Worm (Caenorhabditis elegans): ENCODE data around the gene C13G5.2.
A peak's percentile ranks its signal among the peaks of the same experiment; 100 is the strongest.

C13G5.2 gene

DNA sequence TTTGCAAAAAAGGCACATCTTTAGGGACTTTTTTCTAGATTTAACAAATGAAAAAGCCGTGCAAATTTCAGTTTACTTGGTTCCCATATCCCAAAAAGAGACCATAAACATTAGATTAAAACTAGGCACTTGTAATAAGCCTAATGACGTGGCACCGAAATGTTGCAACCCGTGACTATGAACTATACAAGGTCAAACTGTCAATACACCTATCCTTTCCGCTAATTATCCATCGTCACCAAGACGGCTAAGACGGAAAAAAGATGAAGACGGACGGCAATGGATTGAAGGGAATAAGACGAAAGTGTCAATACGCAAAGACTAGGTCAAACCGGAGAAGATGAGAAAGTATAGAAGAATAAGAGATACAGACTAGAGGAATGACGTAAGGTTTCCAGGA lies 19.3 kb downstream of the C13G5.2 start:
- no peak for TF ChIP-seq ceh-28 (tag; optimal IDR thresholded peaks at IDR 0.05)
- peak; percentile 4 for TF ChIP-seq hlh-11 (tag; optimal IDR thresholded peaks at IDR 0.05)
- peak; percentile 1 for TF ChIP-seq aha-1 (tag)
- no peak for TF ChIP-seq hif-1 (tag; optimal IDR thresholded peaks at IDR 0.05)
- TF ChIP-seq unc-62 (GFP tag; optimal IDR thresholded peaks at IDR 0.05 in 1 of 2), result peak in 1 of 2 experiments; percentile 50
- TF ChIP-seq unc-62 (tag; optimal IDR thresholded peaks at IDR 0.05), result no peak
- TF ChIP-seq nhr-25 (tag; optimal IDR thresholded peaks at IDR 0.05; ENCODE audit: borderline replicate concordance, insufficient read depth), result peak; percentile 26
- no peak for TF ChIP-seq nhr-42 (GFP tag; IDR thresholded peaks at IDR 0.05)
- no peak for TF ChIP-seq F49E8.2 (tag; optimal IDR thresholded peaks at IDR 0.05; ENCODE audit: borderline replicate concordance)
- peak; percentile 38 for TF ChIP-seq nhr-28 (tag; optimal IDR thresholded peaks at IDR 0.05)

- TF ChIP-seq lin-29 (GFP tag; IDR thresholded peaks at IDR 0.05), result no peak
- TF ChIP-seq nhr-48 (tag; optimal IDR thresholded peaks at IDR 0.05), result no peak
- TF ChIP-seq arid-1 (GFP tag; conservative IDR thresholded peaks at IDR 0.05), result no peak
- no peak for TF ChIP-seq daf-8 (GFP tag; IDR thresholded peaks at IDR 0.05)
- no peak for TF ChIP-seq nhr-10 (tag; optimal IDR thresholded peaks at IDR 0.05)
- TF ChIP-seq fos-1 (tag; optimal IDR thresholded peaks at IDR 0.05), result no peak
- TF ChIP-seq nhr-25 (tag; optimal IDR thresholded peaks at IDR 0.05; ENCODE audit: borderline replicate concordance, insufficient read depth), result no peak
- no peak for TF ChIP-seq Y48G9A.11 (GFP tag; IDR thresholded peaks at IDR 0.05)
- no peak for TF ChIP-seq ztf-7 (tag; optimal IDR thresholded peaks at IDR 0.05)
- TF ChIP-seq Y105C5A.15 (GFP tag; IDR thresholded peaks at IDR 0.05), result no peak
- TF ChIP-seq lim-7 (GFP tag; IDR thresholded peaks at IDR 0.05), result no peak
- TF ChIP-seq spr-1 (tag; optimal IDR thresholded peaks at IDR 0.05), result no peak
- TF ChIP-seq mxl-3 (GFP tag; optimal IDR thresholded peaks at IDR 0.05), result no peak
- no peak for TF ChIP-seq dmd-6 (GFP tag; IDR thresholded peaks at IDR 0.05)
- TF ChIP-seq saeg-2 (GFP tag; IDR thresholded peaks at IDR 0.05), result no peak
- no peak for TF ChIP-seq ceh-62 (tag; optimal IDR thresholded peaks at IDR 0.05)
- no peak for TF ChIP-seq mes-2 (tag; optimal IDR thresholded peaks at IDR 0.05; ENCODE audit: poor library complexity, severe bottlenecking)
- no peak for TF ChIP-seq cey-2 (tag; optimal IDR thresholded peaks at IDR 0.05; ENCODE audit: borderline replicate concordance, insufficient read depth)
- no peak for TF ChIP-seq hlh-11 (tag; optimal IDR thresholded peaks at IDR 0.05)
- TF ChIP-seq T26A8.4 (GFP tag; IDR thresholded peaks at IDR 0.05), result no peak
Observed at ce11 chrIII:8597770-8598169, 20.5 kb downstream of the C13G5.2 start, which contains the start of gene ztf-30. TSS of gene ztf-30 (minus strand) at chrIII:8597870.

DNA sequence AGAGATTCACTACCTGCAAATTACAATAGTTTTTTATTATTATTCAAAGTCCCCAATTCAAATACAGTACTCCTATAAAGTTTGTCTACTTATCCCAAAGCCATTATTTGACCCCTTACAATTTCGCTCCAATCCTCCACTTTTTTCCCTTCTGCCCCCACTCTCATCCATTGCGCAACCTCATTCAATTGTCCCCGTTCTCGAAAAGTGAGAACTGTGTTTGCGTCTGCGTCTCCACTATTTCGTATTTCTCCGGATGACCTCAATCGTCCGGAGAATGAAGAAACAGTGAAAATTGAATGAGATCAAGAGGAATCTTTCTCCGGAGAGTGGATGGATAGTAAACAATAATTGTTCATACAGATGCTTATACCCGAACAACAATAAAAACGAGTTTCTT lies 21.6 kb downstream of the C13G5.2 start:
- no peak for TF ChIP-seq mxl-2 (GFP tag; conservative IDR thresholded peaks at IDR 0.05)
- TF ChIP-seq aha-1 (tag), result peak; percentile 38
- TF ChIP-seq duxl-1 (tag; optimal IDR thresholded peaks at IDR 0.05; ENCODE audit: poor library complexity), result no peak

DNA sequence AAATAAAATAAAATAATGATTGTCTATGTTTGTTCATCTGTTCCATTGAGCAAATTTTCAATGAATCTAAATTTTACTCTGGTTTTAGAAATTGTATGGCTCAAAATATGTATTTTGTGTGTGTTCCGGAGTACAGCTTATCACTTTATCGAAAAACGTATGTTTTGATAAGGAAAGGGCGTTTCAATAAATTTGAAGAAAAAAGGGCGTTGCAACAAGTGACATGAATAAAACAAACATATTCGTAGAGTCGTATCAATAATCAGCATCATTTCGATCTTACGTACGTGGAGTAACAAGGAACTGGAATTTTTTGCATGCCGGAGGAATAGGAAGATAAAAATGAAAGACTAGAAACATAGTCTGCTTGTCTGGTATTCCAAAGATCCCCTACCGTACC lies 24.2 kb downstream of the C13G5.2 start:
- TF ChIP-seq nhr-28 (tag; optimal IDR thresholded peaks at IDR 0.05), result peak; percentile 90
- TF ChIP-seq hlh-11 (tag; optimal IDR thresholded peaks at IDR 0.05), result peak; percentile 52
- TF ChIP-seq dmd-6 (GFP tag; IDR thresholded peaks at IDR 0.05), result peak; percentile 59; the same call in 1 of the 2 replicates
- TF ChIP-seq pqm-1 (tag; optimal IDR thresholded peaks at IDR 0.05), result peak; percentile 96
- TF ChIP-seq sdz-12 (GFP tag; optimal IDR thresholded peaks at IDR 0.05), result no peak
- no peak for TF ChIP-seq rbr-2 (tag; optimal IDR thresholded peaks at IDR 0.05)
- peak; percentile 89 for TF ChIP-seq aha-1 (tag)
- no peak for TF ChIP-seq nhr-77 (tag; optimal IDR thresholded peaks at IDR 0.05)
- no peak for TF ChIP-seq daf-16 (GFP tag; optimal IDR thresholded peaks at IDR 0.05)
- TF ChIP-seq daf-16 (tag; optimal IDR thresholded peaks at IDR 0.05), result peak; percentile 35
- TF ChIP-seq fos-1 (tag; optimal IDR thresholded peaks at IDR 0.05), result no peak
- TF ChIP-seq ztf-7 (tag; optimal IDR thresholded peaks at IDR 0.05), result no peak
- TF ChIP-seq hlh-30 (tag; optimal IDR thresholded peaks at IDR 0.05; ENCODE audit: insufficient read depth), result no peak
